Worm (Caenorhabditis elegans) whole organism, mixed stage, embryonic: ENCODE results near the gene dod-23.

Experiments
- nhr-237 ChIP-seq: fragments of 150-350 bp; optimal IDR thresholded peaks from 2 replicates; lab custom pipeline; 2014; ENCODE audit warnings: missing biosample characterization, missing genetic modification characterization
- pha-4 ChIP-seq: fragments of 150-350 bp; optimal IDR thresholded peaks from 2 replicates; lab custom pipeline; 2018; ENCODE audit warnings: missing biosample characterization, missing genetic modification reagents, missing genetic modification characterization
- snpc-4 ChIP-seq: fragments of 150-350 bp; optimal IDR thresholded peaks from 2 replicates; lab custom pipeline; 2014; ENCODE audit warnings: missing biosample characterization, missing genetic modification characterization
- unc-62 ChIP-seq: fragments of 150-350 bp; optimal IDR thresholded peaks from 2 replicates; lab custom pipeline; 2014; ENCODE audit warnings: missing biosample characterization, missing genetic modification reagents, missing genetic modification characterization

DNA sequence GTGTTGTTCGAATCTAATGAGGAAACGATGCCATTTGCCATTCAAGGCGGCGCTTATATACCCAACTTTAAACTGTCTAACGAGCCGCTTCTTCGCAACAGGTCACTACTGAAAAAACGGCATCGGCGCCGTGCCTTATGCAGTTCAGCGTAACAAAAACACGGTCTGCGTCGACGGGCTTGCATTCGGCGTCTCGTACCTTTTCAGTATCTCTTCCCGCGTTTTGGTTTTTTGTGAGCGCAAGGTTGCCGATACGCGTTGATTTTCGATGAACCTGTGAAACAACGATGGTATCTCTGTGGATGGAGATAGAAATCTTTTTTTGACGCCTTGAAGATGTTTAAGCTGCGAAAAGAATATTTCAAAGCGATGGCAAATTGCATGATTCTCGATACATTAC is 39.6 kb downstream of the dod-23 start, which contains the start of gene col-77:
- no peak for TF ChIP-seq nhr-237 (tag; lab: Kevin White, UChicago)
- TF ChIP-seq pha-4 (tag; lab: Kevin White, UChicago): no peak
- no peak for TF ChIP-seq unc-62 (GFP tag; lab: Kevin White, UChicago)
- no peak for TF ChIP-seq snpc-4
